Worm (Caenorhabditis elegans) whole organism, L1 larva: ENCODE data around the gene rde-8.

Source experiments
- C04F5.9 ChIP-seq: sonication (generic microtip); optimal IDR thresholded peaks from 2 replicates; lab custom pipeline; 2016; ENCODE audit warnings: missing genetic modification characterization, missing compliant biosample characterization
- C16A3.4 ChIP-seq: fragments of 150-350 bp; optimal IDR thresholded peaks from 2 replicates; lab custom pipeline; 2014; ENCODE audit warnings: missing biosample characterization, missing genetic modification characterization
- F16B12.6 ChIP-seq: fragments of 150-350 bp; optimal IDR thresholded peaks from 2 replicates; lab custom pipeline; 2014; ENCODE audit warnings: missing biosample characterization, missing genetic modification characterization
- Y116A8C.19 ChIP-seq: sonication (generic microtip); optimal IDR thresholded peaks from 2 replicates; lab custom pipeline; 2016; ENCODE audit warnings: missing compliant biosample characterization, missing genetic modification characterization, borderline replicate concordance
- alr-1 ChIP-seq: fragments of 200-800 bp; sonication (Bioruptor generic); optimal IDR thresholded peaks from 2 replicates; lab custom pipeline; 2018; ENCODE audit warnings: borderline replicate concordance, mild to moderate bottlenecking, missing genetic modification characterization, missing compliant biosample characterization
- aly-2 ChIP-seq: fragments of 150-350 bp; optimal IDR thresholded peaks from 2 replicates; lab custom pipeline; 2014; ENCODE audit warnings: missing biosample characterization, missing genetic modification characterization
- ama-1 ChIP-seq: fragments of 150-350 bp; optimal IDR thresholded peaks from 2 replicates; lab custom pipeline; 2014
- ceh-8 ChIP-seq: fragments of 200-800 bp; sonication (Bioruptor generic); optimal IDR thresholded peaks from 2 replicates; lab custom pipeline; 2018; ENCODE audit warnings: mild to moderate bottlenecking, missing genetic modification characterization, moderate library complexity, missing compliant biosample characterization
- ceh-82 ChIP-seq, 3 experiments: fragments of 150-350 bp in 1 of 3; sonication (generic microtip) in 2 of 3; optimal IDR thresholded peaks; 2 replicates each; lab custom pipeline; 2014 to 2017; ENCODE audit warnings: missing biosample characterization in 3 of 3, missing genetic modification characterization in 3 of 3
- ceh-88 ChIP-seq: fragments of 200-800 bp; sonication (Bioruptor generic); IDR thresholded peaks from 2 replicates; pipeline ENCODE4 v1.3.6; 2022; ENCODE audit warnings: missing genetic modification characterization, missing compliant biosample characterization
- ceh-90 ChIP-seq: sonication (generic microtip); optimal IDR thresholded peaks from 2 replicates; lab custom pipeline; 2016; ENCODE audit warnings: missing genetic modification characterization, missing compliant biosample characterization
- dpl-1 ChIP-seq, 3 experiments: fragments of 150-350 bp in 2 of 3; sonication (generic microtip) in 1 of 3; optimal IDR thresholded peaks; 2 replicates each; lab custom pipeline; 2014 to 2017; ENCODE audit warnings: missing biosample characterization in 3 of 3, missing genetic modification characterization in 3 of 3, missing genetic modification reagents in 3 of 3
- dsc-1 ChIP-seq: sonication (generic microtip); optimal IDR thresholded peaks from 2 replicates; lab custom pipeline; 2016; ENCODE audit warnings: mild to moderate bottlenecking, missing genetic modification characterization, missing compliant biosample characterization
- efl-1 ChIP-seq, 4 experiments: fragments of 150-350 bp; optimal IDR thresholded peaks in 3 of 4; peaks in 1 of 4; 1 replicate in 1 of 4; 2 replicates in 3 of 4; lab custom pipeline; 2014; ENCODE audit warnings: missing biosample characterization in 2 of 4, missing genetic modification characterization in 2 of 4, missing genetic modification reagents in 2 of 4
- efl-3 ChIP-seq: fragments of 200-800 bp; sonication (Bioruptor generic); optimal IDR thresholded peaks from 2 replicates; lab custom pipeline; 2018; ENCODE audit warnings: mild to moderate bottlenecking, missing genetic modification characterization, missing compliant biosample characterization
- egl-13 ChIP-seq: sonication (generic microtip); optimal IDR thresholded peaks from 2 replicates; lab custom pipeline; 2016; ENCODE audit warnings: missing genotype, missing genetic modification reagents, missing genetic modification characterization, missing compliant biosample characterization
- elt-3 ChIP-seq, 6 experiments: fragments of 150-350 bp in 1 of 6; sonication (generic microtip); optimal IDR thresholded peaks; 2 replicates each; lab custom pipeline; 2017 to 2018; ENCODE audit warnings: missing biosample characterization in 6 of 6, missing genetic modification characterization in 6 of 6, inconsistent platforms in 1 of 6
- ets-5 ChIP-seq: fragments of 200-800 bp; sonication (Bioruptor generic); IDR thresholded peaks from 2 replicates; pipeline ENCODE4 v1.3.6; 2022; ENCODE audit warnings: missing genetic modification characterization, missing compliant biosample characterization
- fkh-10 ChIP-seq: sonication (generic microtip); optimal IDR thresholded peaks from 2 replicates; lab custom pipeline; 2017; ENCODE audit warnings: missing biosample characterization, missing genetic modification reagents, missing genetic modification characterization
- fkh-8 ChIP-seq: sonication (generic microtip); optimal IDR thresholded peaks from 2 replicates; lab custom pipeline; 2016; ENCODE audit warnings: mild to moderate bottlenecking, missing genetic modification characterization, missing compliant biosample characterization
- grh-1 ChIP-seq: fragments of 200-800 bp; sonication (Bioruptor generic); IDR thresholded peaks from 2 replicates; pipeline ENCODE4 v1.3.6; 2022; ENCODE audit warnings: missing genetic modification reagents, missing genetic modification characterization, missing compliant biosample characterization
- hlh-17 ChIP-seq: fragments of 200-800 bp; sonication (Bioruptor generic); optimal IDR thresholded peaks from 2 replicates; lab custom pipeline; 2018; ENCODE audit warnings: missing genetic modification characterization, mild to moderate bottlenecking, missing compliant biosample characterization, moderate library complexity, borderline replicate concordance
- hlh-4 ChIP-seq: sonication (generic microtip); optimal IDR thresholded peaks from 2 replicates; lab custom pipeline; 2016; ENCODE audit warnings: mild to moderate bottlenecking, missing genetic modification characterization, missing compliant biosample characterization
- irx-1 ChIP-seq: sonication (generic microtip); optimal IDR thresholded peaks from 2 replicates; lab custom pipeline; 2016; ENCODE audit warnings: missing genetic modification characterization, missing compliant biosample characterization
- isw-1 ChIP-seq: fragments of 200-800 bp; sonication (Bioruptor generic); IDR thresholded peaks from 2 replicates; pipeline ENCODE4 v1.3.6; 2022; ENCODE audit warnings: missing genetic modification characterization, missing compliant biosample characterization
- lir-3 ChIP-seq: sonication (generic microtip); optimal IDR thresholded peaks from 2 replicates; lab custom pipeline; 2016; ENCODE audit warnings: mild to moderate bottlenecking, missing genetic modification characterization, moderate library complexity, missing compliant biosample characterization; ENCODE audit not compliant: poor library complexity
- lsy-2 ChIP-seq, 2 experiments: fragments of 150-350 bp; optimal IDR thresholded peaks; 2 replicates each; lab custom pipeline; 2014; ENCODE audit warnings: missing biosample characterization in 2 of 2, missing genetic modification characterization in 2 of 2
- mab-9 ChIP-seq: fragments of 200-800 bp; sonication (Bioruptor generic); IDR thresholded peaks from 2 replicates; pipeline ENCODE4 v1.3.6; 2022; ENCODE audit warnings: missing genetic modification reagents, missing genetic modification characterization, missing compliant biosample characterization
- mef-2 ChIP-seq: fragments of 150-350 bp; optimal IDR thresholded peaks from 2 replicates; lab custom pipeline; 2014; ENCODE audit warnings: missing biosample characterization, missing genetic modification characterization
- mep-1 ChIP-seq: fragments of 150-350 bp; optimal IDR thresholded peaks from 2 replicates; lab custom pipeline; 2014; ENCODE audit warnings: missing biosample characterization, missing genetic modification characterization
- nhr-11 ChIP-seq: fragments of 150-350 bp; optimal IDR thresholded peaks from 2 replicates; lab custom pipeline; 2014; ENCODE audit warnings: missing biosample characterization, missing genetic modification characterization
- nhr-19 ChIP-seq: fragments of 200-800 bp; sonication (Bioruptor generic); conservative IDR thresholded peaks from 2 replicates; pipeline ENCODE4 v1.3.6; 2022; ENCODE audit warnings: missing genetic modification characterization, missing compliant biosample characterization
- nhr-237 ChIP-seq: fragments of 150-350 bp; optimal IDR thresholded peaks from 2 replicates; lab custom pipeline; 2014; ENCODE audit warnings: missing biosample characterization, missing genetic modification characterization
- nhr-71 ChIP-seq: sonication (generic microtip); optimal IDR thresholded peaks from 2 replicates; lab custom pipeline; 2016; ENCODE audit warnings: mild to moderate bottlenecking, missing genetic modification characterization, moderate library complexity, missing compliant biosample characterization
- nhr-76 ChIP-seq: sonication (generic microtip); optimal IDR thresholded peaks from 2 replicates; lab custom pipeline; 2017; ENCODE audit warnings: missing biosample characterization, missing genetic modification characterization
- nhr-85 ChIP-seq: sonication (generic microtip); peaks from one replicate; lab custom pipeline; 2016; ENCODE audit warnings: missing genetic modification characterization, inconsistent platforms, missing compliant biosample characterization
- nhr-90 ChIP-seq: sonication (generic microtip); optimal IDR thresholded peaks from 2 replicates; lab custom pipeline; 2016; ENCODE audit warnings: mild to moderate bottlenecking, missing genetic modification characterization, missing compliant biosample characterization; ENCODE audit not compliant: poor library complexity
- pag-3 ChIP-seq: sonication (generic microtip); optimal IDR thresholded peaks from 2 replicates; lab custom pipeline; 2017; ENCODE audit warnings: missing genetic modification characterization, mild to moderate bottlenecking, missing compliant biosample characterization, antibody characterized with exemption, borderline replicate concordance; ENCODE audit not compliant: insufficient read depth
- pax-3 ChIP-seq: fragments of 200-800 bp; sonication (Bioruptor generic); optimal IDR thresholded peaks from 2 replicates; lab custom pipeline; 2018; ENCODE audit warnings: mild to moderate bottlenecking, missing genetic modification characterization, moderate library complexity, missing compliant biosample characterization
- snpc-4 ChIP-seq: fragments of 150-350 bp; optimal IDR thresholded peaks from 2 replicates; lab custom pipeline; 2014; ENCODE audit warnings: missing biosample characterization, missing genetic modification characterization
- snu-23 ChIP-seq: sonication (generic microtip); optimal IDR thresholded peaks from 2 replicates; lab custom pipeline; 2016; ENCODE audit warnings: missing genetic modification characterization, missing compliant biosample characterization
- sox-4 ChIP-seq: sonication (generic microtip); optimal IDR thresholded peaks from 2 replicates; lab custom pipeline; 2016; ENCODE audit warnings: missing genetic modification characterization, missing compliant biosample characterization
- sptf-1 ChIP-seq: fragments of 150-350 bp; optimal IDR thresholded peaks from 2 replicates; lab custom pipeline; 2014; ENCODE audit warnings: missing biosample characterization, missing genetic modification characterization
- sup-37 ChIP-seq: fragments of 200-800 bp; sonication (Bioruptor generic); optimal IDR thresholded peaks from 2 replicates; lab custom pipeline; 2018; ENCODE audit warnings: mild to moderate bottlenecking, missing genetic modification characterization, missing compliant biosample characterization
- swsn-7 ChIP-seq: sonication (generic microtip); optimal IDR thresholded peaks from 2 replicates; lab custom pipeline; 2016; ENCODE audit warnings: missing genetic modification characterization, missing compliant biosample characterization
- tbx-2 ChIP-seq: sonication (generic microtip); optimal IDR thresholded peaks from 2 replicates; lab custom pipeline; 2016; ENCODE audit warnings: missing genetic modification characterization, missing compliant biosample characterization
- unc-130 ChIP-seq: fragments of 150-350 bp; optimal IDR thresholded peaks from 2 replicates; lab custom pipeline; 2017; ENCODE audit warnings: missing biosample characterization, missing genetic modification characterization, inconsistent platforms
- unc-30 ChIP-seq: sonication (generic microtip); optimal IDR thresholded peaks from 2 replicates; lab custom pipeline; 2017; ENCODE audit warnings: missing biosample characterization, missing genetic modification characterization
- unc-86 ChIP-seq: sonication (generic microtip); optimal IDR thresholded peaks from 2 replicates; lab custom pipeline; 2016; ENCODE audit warnings: missing genetic modification characterization, missing compliant biosample characterization
- unc-98 ChIP-seq: fragments of 200-800 bp; sonication (Bioruptor generic); IDR thresholded peaks from 2 replicates; pipeline ENCODE4 v1.3.6; 2022; ENCODE audit warnings: missing genetic modification characterization, missing compliant biosample characterization
- zag-1 ChIP-seq: fragments of 150-350 bp; optimal IDR thresholded peaks from 2 replicates; lab custom pipeline; 2014; ENCODE audit warnings: missing biosample characterization, missing genetic modification characterization
- ztf-4 ChIP-seq: fragments of 150-350 bp; optimal IDR thresholded peaks from 2 replicates; lab custom pipeline; 2014; ENCODE audit warnings: missing biosample characterization, missing genetic modification characterization

rde-8 gene

ce11 chrIV:7149020-7149601, 46.0 kb upstream of the rde-8 start, which contains the start of gene C34D4.4 (continued):
- no peak for TF ChIP-seq C04F5.9 (tag; lab: Kevin White, UChicago)
- peak; percentile 17; the same call in 1 of the 2 replicates for TF ChIP-seq isw-1
- TF ChIP-seq C16A3.4 (tag; lab: Kevin White, UChicago) = no peak
- TF ChIP-seq nhr-71 (tag; lab: Kevin White, UChicago) = peak; percentile 36
- TF ChIP-seq alr-1 (tag; lab: Kevin White, UChicago) = no peak
- TF ChIP-seq mef-2 (tag; lab: Kevin White, UChicago) = no peak
- peak; percentile 20 for TF ChIP-seq mep-1
- TF ChIP-seq snpc-4 (tag; lab: Kevin White, UChicago) = peak; percentile 3
- no peak for TF ChIP-seq sox-4 (tag; lab: Kevin White, UChicago)
- TF ChIP-seq unc-86 (tag; lab: Kevin White, UChicago) = no peak
- TF ChIP-seq nhr-237 (tag; lab: Kevin White, UChicago) = no peak
- TF ChIP-seq swsn-7 = no peak
- no peak for TF ChIP-seq hlh-17 (GFP tag; lab: Kevin White, UChicago)
- no peak for TF ChIP-seq hlh-4 (tag; lab: Kevin White, UChicago)
- no peak for TF ChIP-seq nhr-19
- no peak for TF ChIP-seq sup-37 (GFP tag; lab: Kevin White, UChicago)
- no peak for TF ChIP-seq nhr-85 (tag; lab: Kevin White, UChicago)
- no peak for TF ChIP-seq fkh-10 (GFP tag; lab: Kevin White, UChicago)
- TF ChIP-seq ama-1 (lab: Kevin White, UChicago) = no peak
- no peak for TF ChIP-seq dsc-1 (tag; lab: Kevin White, UChicago)
- TF ChIP-seq F16B12.6 = peak; percentile 92
- TF ChIP-seq fkh-8 (tag; lab: Kevin White, UChicago) = peak; percentile 31
- no peak for TF ChIP-seq nhr-11 (tag; lab: Kevin White, UChicago)
- TF ChIP-seq efl-3 (GFP tag; lab: Kevin White, UChicago) = no peak
- no peak for TF ChIP-seq pax-3 (tag; lab: Kevin White, UChicago)
- TF ChIP-seq Y116A8C.19 (tag; lab: Kevin White, UChicago) = no peak
- TF ChIP-seq elt-3 (tag; optimal IDR thresholded peaks at IDR 0.05; lab: Kevin White, UChicago) = no peak
- TF ChIP-seq efl-1 (optimal IDR thresholded peaks at IDR 0.05; lab: Kevin White, UChicago) = peak; percentile 61 to 64
- peak; percentile 61 to 95 for TF ChIP-seq efl-1 (GFP tag; optimal IDR thresholded peaks at IDR 0.05 in 1 of 2; lab: Kevin White, UChicago)
- TF ChIP-seq dpl-1 (GFP tag; optimal IDR thresholded peaks at IDR 0.05; lab: Kevin White, UChicago) = peak; percentile 32 to 60 (median 58)
- peak; percentile 22 for TF ChIP-seq unc-130 (tag; lab: Kevin White, UChicago)
- TF ChIP-seq ceh-90 (tag; lab: Kevin White, UChicago) = no peak
- TF ChIP-seq grh-1 = no peak
- TF ChIP-seq egl-13 (tag; lab: Kevin White, UChicago) = no peak
- no peak for TF ChIP-seq irx-1 (tag; lab: Kevin White, UChicago)
- TF ChIP-seq ets-5 = no peak
- TF ChIP-seq snu-23 (GFP tag; lab: Kevin White, UChicago) = peak; percentile 47
- TF ChIP-seq ztf-4 (tag; lab: Kevin White, UChicago) = no peak
- TF ChIP-seq tbx-2 (tag; lab: Kevin White, UChicago) = no peak
- no peak for TF ChIP-seq unc-98 (GFP tag; lab: Robert Waterston, UW)
- no peak for TF ChIP-seq aly-2 (tag; lab: Kevin White, UChicago)
- TF ChIP-seq ceh-8 (GFP tag; lab: Kevin White, UChicago) = no peak
- TF ChIP-seq lir-3 (tag; lab: Kevin White, UChicago) = no peak
- TF ChIP-seq ceh-82 (tag; optimal IDR thresholded peaks at IDR 0.05; lab: Kevin White, UChicago) = peak in 2 of 3 experiments; percentile 3 to 48
- TF ChIP-seq unc-30 (tag; lab: Kevin White, UChicago) = no peak
- TF ChIP-seq sptf-1 (tag; lab: Kevin White, UChicago) = no peak
- no peak for TF ChIP-seq mab-9 (GFP tag; lab: Robert Waterston, UW)
- TF ChIP-seq pag-3 = no peak
- TF ChIP-seq nhr-76 = no peak
- TF ChIP-seq nhr-90 (tag; lab: Kevin White, UChicago) = no peak
- TF ChIP-seq ceh-88 = no peak
- TF ChIP-seq zag-1 = no peak
- peak; percentile 90 to 98 for TF ChIP-seq lsy-2 (tag; optimal IDR thresholded peaks at IDR 0.05; lab: Kevin White, UChicago)
